Fruit fly (Drosophila melanogaster): ENCODE data around the gene SLIRP2.

The SLIRP2 gene

DNA sequence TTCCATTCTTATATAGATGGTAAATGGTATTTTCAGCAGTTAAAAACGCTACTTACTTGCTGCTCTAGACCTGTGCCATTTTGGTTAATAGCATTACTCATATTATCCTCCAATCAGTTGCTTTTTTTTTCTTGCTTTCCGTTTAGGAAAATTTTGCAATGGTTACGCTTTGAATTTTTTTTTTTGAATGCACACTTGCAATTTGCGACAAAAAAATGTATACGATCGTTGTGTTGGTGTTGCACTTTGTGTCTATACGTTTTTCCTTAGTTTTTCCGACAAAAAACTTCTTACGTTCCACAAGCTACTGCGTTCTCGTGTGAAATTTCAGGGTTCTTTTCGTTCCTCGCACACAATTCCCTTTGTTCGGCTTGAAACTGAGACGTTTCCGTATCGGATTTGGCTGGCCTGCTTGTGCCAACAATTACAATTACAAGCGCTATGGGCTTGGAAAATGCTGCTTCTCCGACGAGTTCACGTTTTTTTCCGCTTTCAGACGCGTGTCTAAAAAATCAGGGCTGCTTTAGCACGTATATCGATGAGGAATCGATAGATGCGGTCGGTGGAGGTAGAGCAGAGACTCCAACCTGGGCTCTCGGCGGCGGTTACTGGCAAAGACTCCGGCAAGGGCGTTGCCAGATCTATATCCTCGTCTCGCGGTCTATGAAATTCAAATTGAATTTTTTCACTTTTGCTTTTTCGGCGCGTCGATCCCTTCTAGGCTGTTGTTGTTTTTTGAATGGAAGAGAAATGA is 9.2 kb downstream of the SLIRP2 start (continued):
- TF ChIP-seq fd102C (GFP tag; optimal IDR thresholded peaks at IDR 0.05) = no peak
- TF ChIP-seq CG31224 (GFP tag; IDR thresholded peaks at IDR 0.05) = peak; percentile 47
- TF ChIP-seq CG5245 (GFP tag; optimal IDR thresholded peaks at IDR 0.05) = peak; percentile 43
- TF ChIP-seq slbo (GFP tag; IDR thresholded peaks at IDR 0.05) = peak; percentile 65
- TF ChIP-seq Lhr (GFP tag; optimal IDR thresholded peaks at IDR 0.05) = peak; percentile 90
- TF ChIP-seq Hr78 (GFP tag; optimal IDR thresholded peaks at IDR 0.05) = no peak
- peak; percentile 60 for TF ChIP-seq dpn (GFP tag; optimal IDR thresholded peaks at IDR 0.05)
- no peak for TF ChIP-seq CG4854 (GFP tag; optimal IDR thresholded peaks at IDR 0.05)
- no peak for TF ChIP-seq Nf-YA (GFP tag; IDR thresholded peaks at IDR 0.05)
- TF ChIP-seq pita (GFP tag; optimal IDR thresholded peaks at IDR 0.05) = peak; percentile 88
- peak; percentile 93 for TF ChIP-seq sens (GFP tag)
- TF ChIP-seq Asciz (GFP tag; optimal IDR thresholded peaks at IDR 0.05) = no peak
- 0 out of 2 replicates have a peak, but pooled peaks have one; percentile 20 for TF ChIP-seq ranshi (GFP tag; IDR thresholded peaks at IDR 0.05)
- peak; percentile 14 for TF ChIP-seq disco-r (GFP tag; optimal IDR thresholded peaks at IDR 0.05)
- TF ChIP-seq gsb (GFP tag; IDR thresholded peaks at IDR 0.05) = no peak
- no peak for TF ChIP-seq CG10565 (GFP tag; optimal IDR thresholded peaks at IDR 0.05)
- peak; percentile 52 for TF ChIP-seq CG3163 (GFP tag; optimal IDR thresholded peaks at IDR 0.05)
- TF ChIP-seq CG9932 (GFP tag; IDR thresholded peaks at IDR 0.05) = peak; percentile 66
- no peak for TF ChIP-seq esg (GFP tag; conservative IDR thresholded peaks at IDR 0.05)
- TF ChIP-seq NFAT (GFP tag; IDR thresholded peaks at IDR 0.05) = peak; percentile 92
- peak; percentile 80 for TF ChIP-seq CG14710 (tag; optimal IDR thresholded peaks at IDR 0.05)
- TF ChIP-seq lilli (GFP tag; optimal IDR thresholded peaks at IDR 0.05) = peak; percentile 47
- TF ChIP-seq CG13424 (tag; optimal IDR thresholded peaks at IDR 0.05) = peak; percentile 46
- peak; percentile 64 for TF ChIP-seq nmo (GFP tag; optimal IDR thresholded peaks at IDR 0.05)
- TF ChIP-seq CG42726 (GFP tag; IDR thresholded peaks at IDR 0.05; ENCODE audit: partially characterized antibody) = peak; percentile 95
- peak; percentile 65 for TF ChIP-seq gfzf (GFP tag; optimal IDR thresholded peaks at IDR 0.05)
- no peak for TF ChIP-seq CG1832 (GFP tag; optimal IDR thresholded peaks at IDR 0.05)
- TF ChIP-seq CG6689 (GFP tag; IDR thresholded peaks at IDR 0.05) = no peak
- TF ChIP-seq CG4617 (GFP tag; optimal IDR thresholded peaks at IDR 0.05; ENCODE audit: borderline replicate concordance) = peak; percentile 77
- TF ChIP-seq Meics (GFP tag; optimal IDR thresholded peaks at IDR 0.05) = peak; percentile 67
- peak; percentile 8 for TF ChIP-seq abd-A (tag; optimal IDR thresholded peaks at IDR 0.05)
- peak; percentile 78 for TF ChIP-seq CG14860 (GFP tag; IDR thresholded peaks at IDR 0.05; ENCODE audit: partially characterized antibody)
- peak; percentile 92 for TF ChIP-seq CG16813 (GFP tag; IDR thresholded peaks at IDR 0.05; ENCODE audit: partially characterized antibody)
- no peak for TF ChIP-seq CG14050 (GFP tag; IDR thresholded peaks at IDR 0.05)
- peak; percentile 56 for TF ChIP-seq fu2 (GFP tag; optimal IDR thresholded peaks at IDR 0.05)
- TF ChIP-seq CG2199 (GFP tag; IDR thresholded peaks at IDR 0.05) = peak; percentile 81; the same call in 1 of the 3 replicates
- peak; percentile 90 for TF ChIP-seq YL-1 (GFP tag; optimal IDR thresholded peaks at IDR 0.05)
- no peak for TF ChIP-seq rib (GFP tag; IDR thresholded peaks at IDR 0.05)
- TF ChIP-seq BEAF-32 (GFP tag; optimal IDR thresholded peaks at IDR 0.05) = peak; percentile 97
- no peak for TF ChIP-seq sim (GFP tag; IDR thresholded peaks at IDR 0.05)
- TF ChIP-seq wek (GFP tag; optimal IDR thresholded peaks at IDR 0.05) = no peak
- TF ChIP-seq prd (optimal IDR thresholded peaks at IDR 0.05) = no peak
- TF ChIP-seq prd (GFP tag; IDR thresholded peaks at IDR 0.05) = peak; percentile 55; the same call in 2 of the 3 replicates
- peak in 1 of 2 experiments; percentile 74 for TF ChIP-seq crp (GFP tag; optimal IDR thresholded peaks at IDR 0.05)

Data from whole organism, embryonic.